Worm (Caenorhabditis elegans): ENCODE measurements around the gene clec-34.

The clec-34 gene

ce11 chrV:16759937-16760336 is 24.4 kb downstream of the clec-34 start:
- TF ChIP-seq dao-5 (tag; optimal IDR thresholded peaks at IDR 0.05) (no peak), him-1 (tag; optimal IDR thresholded peaks at IDR 0.05) (no peak), W03F9.2 (tag; optimal IDR thresholded peaks at IDR 0.05) (no peak)

- TF ChIP-seq him-1 (tag; optimal IDR thresholded peaks at IDR 0.05) = no peak
- TF ChIP-seq dao-5 (tag; optimal IDR thresholded peaks at IDR 0.05) = no peak
- no peak for TF ChIP-seq W03F9.2 (tag; optimal IDR thresholded peaks at IDR 0.05)
These were observed 38.9 kb downstream of the clec-34 start for ce11 chrV:16774428-16774827.

- TF ChIP-seq dao-5 (tag; optimal IDR thresholded peaks at IDR 0.05) (no peak), W03F9.2 (tag; optimal IDR thresholded peaks at IDR 0.05) (no peak), him-1 (tag; optimal IDR thresholded peaks at IDR 0.05) (no peak)
These were observed 43.1 kb downstream of the clec-34 start for ce11 chrV:16778540-16779280.

- TF ChIP-seq W03F9.2 (tag; optimal IDR thresholded peaks at IDR 0.05) (no peak), him-1 (tag; optimal IDR thresholded peaks at IDR 0.05) (no peak), dao-5 (tag; optimal IDR thresholded peaks at IDR 0.05) (no peak)
These were observed 43.7 kb downstream of the clec-34 start for ce11 chrV:16779281-16779597.

ce11 chrV:16779971-16780370 is 44.4 kb downstream of the clec-34 start:
- no peak for TF ChIP-seq him-1 (tag; optimal IDR thresholded peaks at IDR 0.05)
- no peak for TF ChIP-seq dao-5 (tag; optimal IDR thresholded peaks at IDR 0.05)
- TF ChIP-seq W03F9.2 (tag; optimal IDR thresholded peaks at IDR 0.05) = no peak

ce11 chrV:16780554-16780953 is 45.0 kb downstream of the clec-34 start:
- no peak for TF ChIP-seq him-1 (tag; optimal IDR thresholded peaks at IDR 0.05)
- no peak for TF ChIP-seq W03F9.2 (tag; optimal IDR thresholded peaks at IDR 0.05)

- no peak for TF ChIP-seq him-1 (tag; optimal IDR thresholded peaks at IDR 0.05)
- no peak for TF ChIP-seq dao-5 (tag; optimal IDR thresholded peaks at IDR 0.05)
- no peak for TF ChIP-seq W03F9.2 (tag; optimal IDR thresholded peaks at IDR 0.05)
These were observed 46.4 kb downstream of the clec-34 start for ce11 chrV:16781974-16782373.

- TF ChIP-seq dao-5 (tag; optimal IDR thresholded peaks at IDR 0.05) (no peak), him-1 (tag; optimal IDR thresholded peaks at IDR 0.05) (no peak), W03F9.2 (tag; optimal IDR thresholded peaks at IDR 0.05) (no peak)
These were observed 49.2 kb downstream of the clec-34 start for ce11 chrV:16784806-16785205.

ce11 chrV:16786012-16786411 is 50.4 kb downstream of the clec-34 start:
- TF ChIP-seq him-1 (tag; optimal IDR thresholded peaks at IDR 0.05) = no peak
- TF ChIP-seq W03F9.2 (tag; optimal IDR thresholded peaks at IDR 0.05) = no peak
- TF ChIP-seq dao-5 (tag; optimal IDR thresholded peaks at IDR 0.05) = no peak

Data from whole organism, L4/young adult.